Fruit fly (Drosophila melanogaster) whole organism, embryonic: ENCODE data around the gene CG4041.

Experiments used
- Antp ChIP-seq: fragments of 200-800 bp; sonication (Bioruptor generic); optimal IDR thresholded peaks from 3 replicates; lab custom pipeline; 2016; ENCODE audit warnings: missing biosample characterization, missing genetic modification characterization
- Bdp1 ChIP-seq: fragments of 200-800 bp; sonication (Bioruptor generic); optimal IDR thresholded peaks from 3 replicates; lab custom pipeline; 2016; ENCODE audit warnings: missing biosample characterization, missing genetic modification characterization
- CG10267 ChIP-seq: fragments of 200-800 bp; sonication (Bioruptor generic); optimal IDR thresholded peaks from 2 replicates; lab custom pipeline; 2018; ENCODE audit warnings: missing biosample characterization, mild to moderate bottlenecking, missing genetic modification characterization, moderate library complexity
- CG10321 ChIP-seq: fragments of 200-800 bp; sonication (Bioruptor generic); IDR thresholded peaks from 2 replicates; pipeline ENCODE4 v1.3.6; 2022; ENCODE audit warnings: missing biosample characterization, missing genetic modification characterization
- CG12942 ChIP-seq: fragments of 200-800 bp; sonication (Bioruptor generic); optimal IDR thresholded peaks from 3 replicates; lab custom pipeline; 2016; ENCODE audit warnings: missing biosample characterization, missing genetic modification characterization
- CG13624 ChIP-seq: fragments of 200-800 bp; sonication (Bioruptor generic); optimal IDR thresholded peaks from 2 replicates; lab custom pipeline; 2016; ENCODE audit warnings: missing biosample characterization, missing genetic modification characterization
- CG14014 ChIP-seq: fragments of 200-800 bp; sonication (Bioruptor generic); IDR thresholded peaks from 2 replicates; pipeline ENCODE4 v1.3.6; 2022; ENCODE audit warnings: missing biosample characterization, missing genetic modification characterization
- CG14710 ChIP-seq: fragments of 200-800 bp; sonication (Bioruptor generic); optimal IDR thresholded peaks from 3 replicates; lab custom pipeline; 2019; ENCODE audit warnings: missing biosample characterization, mild to moderate bottlenecking, missing genetic modification characterization, moderate library complexity
- CG1602 ChIP-seq: fragments of 200-800 bp; sonication (Bioruptor generic); optimal IDR thresholded peaks from 3 replicates; lab custom pipeline; 2016; ENCODE audit warnings: missing biosample characterization, missing genetic modification characterization
- CG17186 ChIP-seq: fragments of 200-800 bp; sonication (Bioruptor generic); optimal IDR thresholded peaks from 3 replicates; lab custom pipeline; 2017; ENCODE audit warnings: missing biosample characterization, missing genetic modification reagents, missing genetic modification characterization
- CG17359 ChIP-seq: fragments of 200-800 bp; sonication (Bioruptor generic); optimal IDR thresholded peaks from 3 replicates; lab custom pipeline; 2018; ENCODE audit warnings: missing biosample characterization, mild to moderate bottlenecking, missing genetic modification characterization, moderate library complexity
- CG34376 ChIP-seq: fragments of 200-800 bp; sonication (Bioruptor generic); optimal IDR thresholded peaks from 2 replicates; lab custom pipeline; 2018; ENCODE audit warnings: missing biosample characterization, mild to moderate bottlenecking, missing genetic modification characterization
- CG4282 ChIP-seq: fragments of 200-800 bp; sonication (Bioruptor generic); optimal IDR thresholded peaks from 2 replicates; lab custom pipeline; 2016; ENCODE audit warnings: missing biosample characterization, missing genetic modification characterization
- CG6254 ChIP-seq: fragments of 200-800 bp; sonication (Bioruptor generic); optimal IDR thresholded peaks from 3 replicates; lab custom pipeline; 2017; ENCODE audit warnings: mild to moderate bottlenecking, missing biosample characterization, missing genetic modification reagents, missing genetic modification characterization
- CG6765 ChIP-seq: fragments of 200-800 bp; sonication (Bioruptor generic); optimal IDR thresholded peaks from 3 replicates; lab custom pipeline; 2017; ENCODE audit warnings: missing biosample characterization, mild to moderate bottlenecking, missing genetic modification characterization
- CG7786 ChIP-seq: fragments of 200-800 bp; sonication (Bioruptor generic); optimal IDR thresholded peaks from 2 replicates; lab custom pipeline; 2016; ENCODE audit warnings: missing biosample characterization, missing genetic modification characterization
- CG8290 ChIP-seq, 3 experiments: fragments of 200-800 bp; sonication (Bioruptor generic); optimal IDR thresholded peaks; 2 replicates each; lab custom pipeline; 2016 to 2019; ENCODE audit warnings: missing biosample characterization in 3 of 3, missing genetic modification characterization in 3 of 3, mild to moderate bottlenecking in 2 of 3, moderate library complexity in 1 of 3
- CG8478 ChIP-seq: fragments of >200 bp; optimal IDR thresholded peaks from 2 replicates; lab custom pipeline; 2018
- CG9817 ChIP-seq: fragments of 200-800 bp; sonication (Bioruptor generic); optimal IDR thresholded peaks from 2 replicates; lab custom pipeline; 2018; ENCODE audit warnings: missing biosample characterization, mild to moderate bottlenecking, missing genetic modification characterization, moderate library complexity
- Dip3 ChIP-seq: fragments of 200-800 bp; sonication (Bioruptor generic); optimal IDR thresholded peaks from 3 replicates; lab custom pipeline; 2016; ENCODE audit warnings: missing biosample characterization, missing genetic modification characterization
- Dp ChIP-seq: fragments of 200-800 bp; sonication (Bioruptor generic); optimal IDR thresholded peaks from 2 replicates; lab custom pipeline; 2018; ENCODE audit warnings: missing biosample characterization, mild to moderate bottlenecking, missing genetic modification characterization, moderate library complexity
- Fer1 ChIP-seq: fragments of 200-800 bp; sonication (Bioruptor generic); optimal IDR thresholded peaks from 2 replicates; lab custom pipeline; 2017; ENCODE audit warnings: missing biosample characterization, mild to moderate bottlenecking, missing genetic modification characterization
- HLHmδ ChIP-seq: fragments of 200-800 bp; sonication (Bioruptor generic); optimal IDR thresholded peaks from 2 replicates; lab custom pipeline; 2018; ENCODE audit warnings: missing biosample characterization, mild to moderate bottlenecking, missing genetic modification characterization, moderate library complexity
- Hand ChIP-seq: fragments of 200-800 bp; sonication (Bioruptor generic); optimal IDR thresholded peaks from 2 replicates; lab custom pipeline; 2017; ENCODE audit warnings: mild to moderate bottlenecking, missing biosample characterization, missing genetic modification reagents, missing genetic modification characterization
- Hr3 ChIP-seq: fragments of 200-800 bp; sonication (Bioruptor generic); optimal IDR thresholded peaks from 3 replicates; lab custom pipeline; 2016; ENCODE audit warnings: missing biosample characterization, missing genetic modification characterization
- Hr51 ChIP-seq, 2 experiments: fragments of 200-800 bp; sonication (Bioruptor generic); optimal IDR thresholded peaks; 2 replicates in 1 of 2; 3 replicates in 1 of 2; lab custom pipeline; 2016 to 2018; ENCODE audit warnings: missing biosample characterization in 2 of 2, missing genetic modification characterization in 2 of 2, mild to moderate bottlenecking in 1 of 2, moderate library complexity in 1 of 2
- Hsf ChIP-seq: fragments of 200-800 bp; sonication (Bioruptor generic); optimal IDR thresholded peaks from 3 replicates; lab custom pipeline; 2016; ENCODE audit warnings: missing biosample characterization, missing genetic modification characterization
- Myb ChIP-seq: fragments of 200-800 bp; sonication (Bioruptor generic); optimal IDR thresholded peaks from 2 replicates; lab custom pipeline; 2016; ENCODE audit warnings: missing biosample characterization, missing genetic modification characterization
- Pdp1 ChIP-seq, 2 experiments: fragments of 200-800 bp; sonication (Bioruptor generic); optimal IDR thresholded peaks; 3 replicates each; lab custom pipeline; 2016; ENCODE audit warnings: missing biosample characterization in 2 of 2, missing genetic modification characterization in 2 of 2, mild to moderate bottlenecking in 1 of 2, moderate library complexity in 1 of 2
- Rfx ChIP-seq: fragments of 200-800 bp; sonication (Bioruptor generic); IDR thresholded peaks from 2 replicates; pipeline ENCODE4 v1.3.6; 2022; ENCODE audit warnings: missing biosample characterization, missing genetic modification characterization
- Sin3A ChIP-seq: fragments of >200 bp; optimal IDR thresholded peaks from 2 replicates; lab custom pipeline; 2018
- az2 ChIP-seq: fragments of 200-800 bp; sonication (Bioruptor generic); optimal IDR thresholded peaks from 3 replicates; lab custom pipeline; 2016; ENCODE audit warnings: missing biosample characterization, missing genetic modification characterization
- cg ChIP-seq: fragments of 200-800 bp; sonication (Bioruptor generic); optimal IDR thresholded peaks from 3 replicates; lab custom pipeline; 2019; ENCODE audit warnings: missing biosample characterization, mild to moderate bottlenecking, missing genetic modification characterization, moderate library complexity
- da ChIP-seq: fragments of 200-800 bp; sonication (Bioruptor generic); optimal IDR thresholded peaks from 2 replicates; lab custom pipeline; 2016; ENCODE audit warnings: missing biosample characterization, missing genetic modification characterization
- esg ChIP-seq: fragments of 200-800 bp; sonication (Bioruptor generic); conservative IDR thresholded peaks from 2 replicates; pipeline ENCODE4 v1.3.6; 2022; ENCODE audit warnings: missing biosample characterization, missing genetic modification characterization
- ewg ChIP-seq: fragments of 200-800 bp; sonication (Bioruptor generic); optimal IDR thresholded peaks from 3 replicates; lab custom pipeline; 2017; ENCODE audit warnings: mild to moderate bottlenecking, missing biosample characterization, missing genetic modification reagents, missing genetic modification characterization
- gce ChIP-seq: fragments of 200-800 bp; sonication (Bioruptor generic); IDR thresholded peaks from 3 replicates; pipeline ENCODE4 v1.3.6; 2022; ENCODE audit warnings: missing biosample characterization, missing genetic modification characterization
- gcm ChIP-seq: fragments of 200-800 bp; sonication (Bioruptor generic); optimal IDR thresholded peaks from 2 replicates; lab custom pipeline; 2019; ENCODE audit warnings: missing biosample characterization, mild to moderate bottlenecking, missing genetic modification characterization, moderate library complexity
- gfzf ChIP-seq: fragments of 200-800 bp; sonication (Bioruptor generic); optimal IDR thresholded peaks from 2 replicates; lab custom pipeline; 2016; ENCODE audit warnings: missing biosample characterization, mild to moderate bottlenecking, missing genetic modification characterization, moderate library complexity
- gro ChIP-seq: fragments of 200-800 bp; sonication (Bioruptor generic); optimal IDR thresholded peaks from 2 replicates; lab custom pipeline; 2016; ENCODE audit warnings: missing biosample characterization, missing genetic modification characterization
- her ChIP-seq: fragments of 200-800 bp; sonication (Bioruptor generic); optimal IDR thresholded peaks from 2 replicates; lab custom pipeline; 2016; ENCODE audit warnings: missing biosample characterization, missing genetic modification characterization
- jumu ChIP-seq: fragments of 200-800 bp; sonication (Bioruptor generic); optimal IDR thresholded peaks from 3 replicates; lab custom pipeline; 2016; ENCODE audit warnings: missing biosample characterization, missing genetic modification characterization
- mam ChIP-seq: fragments of 200-800 bp; sonication (Bioruptor generic); optimal IDR thresholded peaks from 3 replicates; lab custom pipeline; 2016; ENCODE audit warnings: missing biosample characterization, missing genetic modification characterization
- onecut ChIP-seq: fragments of 200-800 bp; sonication (Bioruptor generic); IDR thresholded peaks from 2 replicates; pipeline ENCODE4 v1.3.6; 2022; ENCODE audit warnings: missing biosample characterization, missing genetic modification characterization
- pb ChIP-seq: fragments of 200-800 bp; sonication (Bioruptor generic); optimal IDR thresholded peaks from 3 replicates; lab custom pipeline; 2016; ENCODE audit warnings: missing biosample characterization, missing genetic modification characterization
- phol ChIP-seq: fragments of 200-800 bp; sonication (Bioruptor generic); optimal IDR thresholded peaks from 3 replicates; lab custom pipeline; 2018; ENCODE audit warnings: missing biosample characterization, mild to moderate bottlenecking, missing genetic modification characterization, moderate library complexity
- stwl ChIP-seq: fragments of 200-800 bp; sonication (Bioruptor generic); optimal IDR thresholded peaks from 3 replicates; lab custom pipeline; 2018; ENCODE audit warnings: missing biosample characterization, mild to moderate bottlenecking, missing genetic modification characterization, moderate library complexity
- zen ChIP-seq: fragments of 200-800 bp; sonication (Bioruptor generic); optimal IDR thresholded peaks from 3 replicates; lab custom pipeline; 2018; ENCODE audit warnings: missing biosample characterization, mild to moderate bottlenecking, missing genetic modification characterization, moderate library complexity

The CG4041 gene

dm6 chrX:4930100-4931010 is 12.1 kb upstream of the CG4041 start (continued):
- TF ChIP-seq phol (tag; lab: Kevin White, UChicago) = peak; percentile 34
- peak; percentile 49 for TF ChIP-seq her (GFP tag; lab: Kevin White, UChicago)
- TF ChIP-seq CG17359 = peak; percentile 43
- peak in 1 of 2 experiments; percentile 20 for TF ChIP-seq Hr51 (GFP tag; optimal IDR thresholded peaks at IDR 0.05; lab: Kevin White, UChicago)
- peak; percentile 10 for TF ChIP-seq Hand (GFP tag; lab: Kevin White, UChicago)
- peak; percentile 5 for TF ChIP-seq CG1602 (GFP tag; lab: Kevin White, UChicago)
- TF ChIP-seq Pdp1 (GFP tag; optimal IDR thresholded peaks at IDR 0.05; lab: Kevin White, UChicago) = peak; percentile 16 to 81
- peak; percentile 5 for TF ChIP-seq pb (GFP tag; lab: Kevin White, UChicago)
- peak; percentile 14 for TF ChIP-seq CG6765 (GFP tag; lab: Kevin White, UChicago)
- peak; percentile 27 for TF ChIP-seq CG8290 (GFP tag; optimal IDR thresholded peaks at IDR 0.05; lab: Kevin White, UChicago)
- peak in 1 of 2 experiments; percentile 55 for TF ChIP-seq CG8290 (tag; optimal IDR thresholded peaks at IDR 0.05; lab: Kevin White, UChicago)
- TF ChIP-seq Dip3 (GFP tag; lab: Kevin White, UChicago) = peak; percentile 31
- peak; percentile 76 for TF ChIP-seq stwl (tag; lab: Kevin White, UChicago)
- no peak for TF ChIP-seq esg (GFP tag; lab: Robert Waterston, UW)
- peak; percentile 27 for TF ChIP-seq mam (GFP tag; lab: Kevin White, UChicago)
- no peak for TF ChIP-seq gce (GFP tag; lab: Robert Waterston, UW)
- TF ChIP-seq HLHmδ (GFP tag; lab: Kevin White, UChicago) = peak; percentile 19
- TF ChIP-seq CG7786 (GFP tag; lab: Kevin White, UChicago) = peak; percentile 56
- peak; percentile 31 for TF ChIP-seq ewg (GFP tag; lab: Kevin White, UChicago)
- peak; percentile 5 for TF ChIP-seq gcm (GFP tag; lab: Kevin White, UChicago)
- TF ChIP-seq Hsf = peak; percentile 52
- peak; percentile 8 for TF ChIP-seq CG6254 (GFP tag; lab: Kevin White, UChicago)
- TF ChIP-seq CG8478 = peak; percentile 81
- TF ChIP-seq Myb (GFP tag; lab: Kevin White, UChicago) = peak; percentile 42
- TF ChIP-seq CG10267 (tag; lab: Kevin White, UChicago) = peak; percentile 92
- TF ChIP-seq CG13624 (GFP tag; lab: Kevin White, UChicago) = peak; percentile 72
- peak; percentile 59 for TF ChIP-seq Fer1 (GFP tag; lab: Kevin White, UChicago)
- TF ChIP-seq Hr3 (GFP tag; lab: Kevin White, UChicago) = peak; percentile 30
- peak; percentile 3 for TF ChIP-seq da (GFP tag; lab: Kevin White, UChicago)
- peak; percentile 29 for TF ChIP-seq Sin3A (lab: Kevin White, UChicago)
- no peak for TF ChIP-seq Rfx (GFP tag; lab: Robert Waterston, UW)
- peak; percentile 93 for TF ChIP-seq cg (GFP tag; lab: Kevin White, UChicago)
- TF ChIP-seq Bdp1 (GFP tag; lab: Kevin White, UChicago) = peak; percentile 12
- peak; percentile 59 for TF ChIP-seq CG12942
- TF ChIP-seq Antp (GFP tag; lab: Kevin White, UChicago) = peak; percentile 21
- peak; percentile 11; the same call in 1 of the 2 replicates for TF ChIP-seq onecut (GFP tag; lab: Robert Waterston, UW)
- peak; percentile 70 for TF ChIP-seq Dp (GFP tag; lab: Kevin White, UChicago)
- TF ChIP-seq CG9817 = peak; percentile 1
- TF ChIP-seq zen (tag; lab: Kevin White, UChicago) = peak; percentile 17
- TF ChIP-seq CG14710 (tag; lab: Kevin White, UChicago) = peak; percentile 33
- peak; percentile 28 for TF ChIP-seq CG17186
- peak; percentile 17 for TF ChIP-seq CG34376 (GFP tag; lab: Kevin White, UChicago)
- peak; percentile 9 for TF ChIP-seq jumu
- peak; percentile 39 for TF ChIP-seq CG4282 (GFP tag; lab: Kevin White, UChicago)
- TF ChIP-seq gfzf = peak; percentile 13
- peak; percentile 15 for TF ChIP-seq az2 (GFP tag; lab: Kevin White, UChicago)
- no peak for TF ChIP-seq CG14014 (GFP tag; lab: Robert Waterston, UW)
- no peak for TF ChIP-seq CG10321 (GFP tag; lab: Robert Waterston, UW)
- peak; percentile 1 for TF ChIP-seq gro (GFP tag; lab: Kevin White, UChicago)
